Worm (Caenorhabditis elegans) whole organism, young adult: Measurements from ENCODE around the gene cyp-33C12.

Source experiments
- pha-4 ChIP-seq: fragments of 150-350 bp; sonication (generic microtip); optimal IDR thresholded peaks from 2 replicates; lab custom pipeline; 2014; ENCODE audit warnings: missing biosample characterization, missing genetic modification reagents, missing genetic modification characterization
- snpc-1.3 ChIP-seq: sonication (generic microtip); optimal IDR thresholded peaks from 2 replicates; lab custom pipeline; 2017; ENCODE audit warnings: missing genetic modification characterization, mild to moderate bottlenecking, missing compliant biosample characterization, antibody characterized with exemption, moderate library complexity, missing genotype, missing genetic modification reagents; ENCODE audit not compliant: insufficient read depth

DNA sequence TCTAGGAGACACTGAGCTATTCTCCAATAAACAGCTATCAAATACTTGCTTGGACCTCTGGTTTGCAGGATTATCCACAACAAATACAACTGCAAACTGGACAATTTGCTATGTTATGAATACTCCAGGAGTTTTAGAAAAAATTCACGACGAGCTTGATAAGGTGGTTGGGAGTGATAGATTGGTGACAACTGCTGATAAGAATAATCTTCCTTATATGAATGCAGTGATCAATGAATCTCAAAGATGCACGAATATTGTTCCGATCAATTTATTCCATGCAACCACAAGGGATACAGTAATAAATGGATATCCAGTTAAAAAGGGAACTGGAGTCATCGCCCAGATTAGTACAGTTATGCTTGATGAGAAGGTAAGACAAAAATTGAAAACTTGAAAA is 47.6 kb upstream of the cyp-33C12 start:
- TF ChIP-seq pha-4 (tag; lab: Kevin White, UChicago) (no peak), snpc-1.3 (tag; lab: Kevin White, UChicago) (no peak)
